Worm (Caenorhabditis elegans): ENCODE measurements around the gene lec-3.

- no peak for TF ChIP-seq ztf-1 (GFP tag; conservative IDR thresholded peaks at IDR 0.05)
- no peak for TF ChIP-seq skn-1 (tag; optimal IDR thresholded peaks at IDR 0.05)
- TF ChIP-seq ama-1 (optimal IDR thresholded peaks at IDR 0.05) = no peak
- no peak for TF ChIP-seq nhr-23 (tag; optimal IDR thresholded peaks at IDR 0.05)
- TF ChIP-seq snpc-4 (tag; optimal IDR thresholded peaks at IDR 0.05) = no peak
- TF ChIP-seq egl-27 (tag; optimal IDR thresholded peaks at IDR 0.05) = no peak
- TF ChIP-seq ztf-4 (tag; optimal IDR thresholded peaks at IDR 0.05) = no peak
- TF ChIP-seq elt-3 (tag; optimal IDR thresholded peaks at IDR 0.05) = no peak
- no peak for TF ChIP-seq aly-2 (tag; optimal IDR thresholded peaks at IDR 0.05)
- no peak for TF ChIP-seq F13H6.1 (tag; optimal IDR thresholded peaks at IDR 0.05)
- TF ChIP-seq nhr-11 (tag; optimal IDR thresholded peaks at IDR 0.05) = no peak
- no peak for TF ChIP-seq mdl-1 (tag; optimal IDR thresholded peaks at IDR 0.05)
- no peak for TF ChIP-seq nhr-12 (tag; optimal IDR thresholded peaks at IDR 0.05)
Measured at ce11 chrII:10001546-10001945, 10.6 kb downstream of the lec-3 start, which contains the start of gene ZK892.3.
